Worm (Caenorhabditis elegans): Measurements from ENCODE around the gene F21D9.2.

Gene F21D9.2

ce11 chrV:19217675-19218074 lies 44.6 kb downstream of the F21D9.2 start, which contains the start of gene oac-49:
TSS of gene oac-49 (plus strand) at chrV:19217975.
- no peak for TF ChIP-seq ets-7 (tag; optimal IDR thresholded peaks at IDR 0.05)
- no peak for TF ChIP-seq hnd-1 (tag; optimal IDR thresholded peaks at IDR 0.05)
- TF ChIP-seq hmg-4 (GFP tag; optimal IDR thresholded peaks at IDR 0.05) = no peak
- no peak for TF ChIP-seq ceh-13 (GFP tag; optimal IDR thresholded peaks at IDR 0.05)
- TF ChIP-seq hmbx-1 (tag; optimal IDR thresholded peaks at IDR 0.05) = no peak

ce11 chrV:19217104-19217503 lies 45.1 kb downstream of the F21D9.2 start, which contains the start of gene srr-2:
TSS of gene srr-2 (minus strand) at chrV:19217176.
- TF ChIP-seq hnd-1 (tag; optimal IDR thresholded peaks at IDR 0.05) = no peak
- TF ChIP-seq scrt-1 (GFP tag; IDR thresholded peaks at IDR 0.05) = no peak
- no peak for TF ChIP-seq tbx-11 (GFP tag; IDR thresholded peaks at IDR 0.05)
- no peak for TF ChIP-seq ets-7 (tag; optimal IDR thresholded peaks at IDR 0.05)
- no peak for TF ChIP-seq hmbx-1 (tag; optimal IDR thresholded peaks at IDR 0.05)
- TF ChIP-seq tbx-37 (GFP tag; conservative IDR thresholded peaks at IDR 0.05) = no peak
- TF ChIP-seq B0310.2 (tag; optimal IDR thresholded peaks at IDR 0.05) = no peak
- no peak for TF ChIP-seq hmg-4 (GFP tag; optimal IDR thresholded peaks at IDR 0.05)
- no peak for TF ChIP-seq flt-1 (GFP tag; IDR thresholded peaks at IDR 0.05)
- TF ChIP-seq ceh-36 (tag; optimal IDR thresholded peaks at IDR 0.05) = no peak
- TF ChIP-seq aly-1 (tag; optimal IDR thresholded peaks at IDR 0.05) = no peak
- no peak for TF ChIP-seq ama-1 (optimal IDR thresholded peaks at IDR 0.05)
- no peak for TF ChIP-seq sea-1 (GFP tag; conservative IDR thresholded peaks at IDR 0.05)
- TF ChIP-seq pes-1 (GFP tag; IDR thresholded peaks at IDR 0.05) = no peak
- no peak for TF ChIP-seq ceh-13 (GFP tag; optimal IDR thresholded peaks at IDR 0.05)
- TF ChIP-seq F13C5.2 (tag; optimal IDR thresholded peaks at IDR 0.05) = no peak
- TF ChIP-seq tra-4 (tag; optimal IDR thresholded peaks at IDR 0.05) = no peak

ce11 chrV:19212354-19212753 lies 49.9 kb downstream of the F21D9.2 start:
- TF ChIP-seq B0310.2 (tag; optimal IDR thresholded peaks at IDR 0.05) = no peak
- no peak for TF ChIP-seq hnd-1 (tag; optimal IDR thresholded peaks at IDR 0.05)
- no peak for TF ChIP-seq hmg-4 (GFP tag; optimal IDR thresholded peaks at IDR 0.05)
- TF ChIP-seq sea-1 (GFP tag; conservative IDR thresholded peaks at IDR 0.05) = no peak
- no peak for TF ChIP-seq tbx-37 (GFP tag; conservative IDR thresholded peaks at IDR 0.05)
- TF ChIP-seq scrt-1 (GFP tag; IDR thresholded peaks at IDR 0.05) = no peak

ce11 chrV:19211795-19212194 lies 50.5 kb downstream of the F21D9.2 start, which contains the start of gene nhr-79:
TSS of gene nhr-79 (minus strand) at chrV:19211895.
- TF ChIP-seq flt-1 (GFP tag; IDR thresholded peaks at IDR 0.05) (no peak), hmbx-1 (tag; optimal IDR thresholded peaks at IDR 0.05) (no peak)

Data from whole organism, early embryonic.